Worm (Caenorhabditis elegans): ENCODE results near the gene F55G7.5.

F55G7.5 gene

DNA sequence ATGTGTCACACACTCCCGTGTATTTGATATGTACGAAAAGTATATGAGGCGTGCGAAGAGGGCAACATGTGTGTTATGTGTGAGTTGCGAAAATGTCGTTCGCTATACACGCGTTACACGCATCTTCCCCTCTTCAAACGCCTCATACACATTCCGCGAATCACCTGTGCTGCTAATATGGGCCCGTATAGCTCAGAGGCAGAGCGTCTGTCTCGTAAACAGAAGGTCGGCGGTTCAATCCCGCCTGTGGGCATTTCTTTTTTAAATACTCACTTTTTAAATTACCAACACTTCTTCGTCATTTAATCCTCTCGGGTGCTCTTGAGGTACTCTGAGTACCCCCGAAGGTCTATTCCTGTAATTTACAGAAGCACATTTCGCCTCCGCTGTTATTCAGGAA lies 5.2 kb downstream of the F55G7.5 start (continued):
- 0 out of 2 replicates have a peak, but pooled peaks have one; percentile 26 for TF ChIP-seq Y53F4B.3 (GFP tag; IDR thresholded peaks at IDR 0.05)
- no peak for TF ChIP-seq tlf-1 (GFP tag; optimal IDR thresholded peaks at IDR 0.05)
- TF ChIP-seq nfyb-1 (GFP tag; IDR thresholded peaks at IDR 0.05) = peak; percentile 67
- TF ChIP-seq hlh-26 (GFP tag; conservative IDR thresholded peaks at IDR 0.05) = no peak
- TF ChIP-seq xnd-1 (tag; optimal IDR thresholded peaks at IDR 0.05) = no peak
- TF ChIP-seq mcd-1 (GFP tag; IDR thresholded peaks at IDR 0.05) = no peak
- peak; percentile 71; the same call in 1 of the 2 replicates for TF ChIP-seq ztf-28 (GFP tag; IDR thresholded peaks at IDR 0.05)
- no peak for TF ChIP-seq C06A6.2 (GFP tag; conservative IDR thresholded peaks at IDR 0.05)
- no peak for TF ChIP-seq aptf-3 (GFP tag; IDR thresholded peaks at IDR 0.05)
- no peak for TF ChIP-seq efl-1 (GFP tag; optimal IDR thresholded peaks at IDR 0.05)
- TF ChIP-seq lsy-27 (tag; optimal IDR thresholded peaks at IDR 0.05; ENCODE audit: borderline replicate concordance, insufficient read depth) = no peak
- TF ChIP-seq lin-40 (tag; optimal IDR thresholded peaks at IDR 0.05) = no peak
- TF ChIP-seq mel-28 (tag; optimal IDR thresholded peaks at IDR 0.05; ENCODE audit: borderline replicate concordance) = no peak
- TF ChIP-seq lin-54 (GFP tag; optimal IDR thresholded peaks at IDR 0.05) = peak; percentile 52
- TF ChIP-seq K12H6.12 (tag; optimal IDR thresholded peaks at IDR 0.05) = no peak
- no peak for TF ChIP-seq Y53G8AR.9 (GFP tag; conservative IDR thresholded peaks at IDR 0.05)
- no peak for TF ChIP-seq pha-4 (tag; optimal IDR thresholded peaks at IDR 0.05)
- no peak for TF ChIP-seq F37B4.10 (GFP tag; IDR thresholded peaks at IDR 0.05)
- peak; percentile 26 for TF ChIP-seq atf-7 (tag; optimal IDR thresholded peaks at IDR 0.05)
- no peak for TF ChIP-seq ccch-3 (GFP tag; optimal IDR thresholded peaks at IDR 0.05)
- TF ChIP-seq Y67H2A.10 (GFP tag; conservative IDR thresholded peaks at IDR 0.05) = no peak
- TF ChIP-seq lin-35 (GFP tag; optimal IDR thresholded peaks at IDR 0.05) = no peak
- TF ChIP-seq unc-130 (GFP tag; optimal IDR thresholded peaks at IDR 0.05) = no peak
- no peak for TF ChIP-seq ceh-79 (tag; optimal IDR thresholded peaks at IDR 0.05)
- TF ChIP-seq lsl-1 (GFP tag; optimal IDR thresholded peaks at IDR 0.05) = no peak
- TF ChIP-seq hsf-1 (GFP tag; IDR thresholded peaks at IDR 0.05) = no peak
- TF ChIP-seq repo-1 (tag; optimal IDR thresholded peaks at IDR 0.05) = no peak
- peak; percentile 4 for TF ChIP-seq ets-4 (GFP tag; optimal IDR thresholded peaks at IDR 0.05)
- no peak for TF ChIP-seq tbx-9 (tag; optimal IDR thresholded peaks at IDR 0.05; ENCODE audit: borderline replicate concordance)
- TF ChIP-seq rcor-1 (GFP tag; IDR thresholded peaks at IDR 0.05) = peak; percentile 27; the same call in 1 of the 2 replicates
- TF ChIP-seq egl-18 (GFP tag; IDR thresholded peaks at IDR 0.05) = no peak
- no peak for TF ChIP-seq fkh-3 (tag; optimal IDR thresholded peaks at IDR 0.05)
- TF ChIP-seq hmg-20 (GFP tag; IDR thresholded peaks at IDR 0.05) = peak; percentile 16; the same call in 1 of the 2 replicates
- peak; percentile 50 for TF ChIP-seq ZK185.1 (tag; optimal IDR thresholded peaks at IDR 0.05; ENCODE audit: poor library complexity, severe bottlenecking)
- TF ChIP-seq ama-1 (optimal IDR thresholded peaks at IDR 0.05) = no peak
- peak in 1 of 2 experiments; percentile 25 for TF ChIP-seq ama-1 (GFP tag; optimal IDR thresholded peaks at IDR 0.05)
- TF ChIP-seq ztf-6 (GFP tag; IDR thresholded peaks at IDR 0.05) = no peak
- TF ChIP-seq lir-1 (GFP tag; conservative IDR thresholded peaks at IDR 0.05) = no peak
- TF ChIP-seq dox-1 (GFP tag; IDR thresholded peaks at IDR 0.05) = peak; percentile 79; the same call in 1 of the 2 replicates
- TF ChIP-seq egrh-3 (GFP tag; IDR thresholded peaks at IDR 0.05) = no peak
- no peak for TF ChIP-seq lin-26 (GFP tag; IDR thresholded peaks at IDR 0.05)
- peak; percentile 42 for TF ChIP-seq B0035.1 (tag; optimal IDR thresholded peaks at IDR 0.05)
- peak; percentile 78; the same call in 1 of the 2 replicates for TF ChIP-seq ztf-25 (GFP tag; IDR thresholded peaks at IDR 0.05)
- no peak for TF ChIP-seq Y79H2A.3 (GFP tag; conservative IDR thresholded peaks at IDR 0.05)
- 0 out of 2 replicates have a peak, but pooled peaks have one; percentile 17 for TF ChIP-seq madf-3 (GFP tag; IDR thresholded peaks at IDR 0.05)
- TF ChIP-seq ceh-91 (GFP tag; IDR thresholded peaks at IDR 0.05) = no peak
- no peak for TF ChIP-seq F49E8.2 (tag; optimal IDR thresholded peaks at IDR 0.05; ENCODE audit: insufficient read depth)
- TF ChIP-seq snpc-3.4 (tag; optimal IDR thresholded peaks at IDR 0.05) = peak; percentile 62
- peak; percentile 6 for TF ChIP-seq somi-1 (GFP tag; optimal IDR thresholded peaks at IDR 0.05)
